Fruit fly (Drosophila melanogaster): ENCODE data around the gene CG9981.
A peak's percentile ranks its signal among the peaks of the same experiment; 100 is the strongest.

- TF ChIP-seq zf30C (GFP tag; optimal IDR thresholded peaks at IDR 0.05) (no peak), Doc3 (GFP tag; IDR thresholded peaks at IDR 0.05; ENCODE audit: partially characterized antibody) (no peak), CG14710 (tag; optimal IDR thresholded peaks at IDR 0.05) (peak; percentile 28), gem (tag; optimal IDR thresholded peaks at IDR 0.05) (no peak), CG16863 (GFP tag; optimal IDR thresholded peaks at IDR 0.05) (peak; percentile 28), CG11560 (tag; IDR thresholded peaks at IDR 0.05) (no peak), CG6272 (GFP tag; IDR thresholded peaks at IDR 0.05) (peak; percentile 60; the same call in 1 of the 2 replicates), CG16779 (GFP tag; IDR thresholded peaks at IDR 0.05) (peak; percentile 80), CG9727 (GFP tag; optimal IDR thresholded peaks at IDR 0.05) (peak; percentile 75)
Observed at dm6 chrX:16403811-16404420, 1.0 kb downstream of the CG9981 start.
